Fruit fly (Drosophila melanogaster) whole organism, pupa: ENCODE results near the gene beta-Man.

Experiments
- CG10348 ChIP-seq: fragments of 200-800 bp; sonication (Bioruptor generic); IDR thresholded peaks from 2 replicates; pipeline ENCODE4 v1.3.6; 2022; ENCODE audit warnings: missing biosample characterization, missing genetic modification characterization
- CG12605 ChIP-seq: fragments of 200-800 bp; sonication (Bioruptor generic); IDR thresholded peaks from 2 replicates; pipeline ENCODE4 v1.3.6; 2022; ENCODE audit warnings: missing biosample characterization, missing genetic modification characterization
- CG13204 ChIP-seq: fragments of 200-800 bp; sonication (Bioruptor generic); optimal IDR thresholded peaks from 2 replicates; lab custom pipeline; 2018; ENCODE audit warnings: missing biosample characterization, mild to moderate bottlenecking, missing genetic modification characterization, moderate library complexity
- CG14655 ChIP-seq: fragments of 200-800 bp; sonication (Bioruptor generic); optimal IDR thresholded peaks from 3 replicates; lab custom pipeline; 2017; ENCODE audit warnings: mild to moderate bottlenecking, missing biosample characterization, missing genetic modification reagents, missing genetic modification characterization
- CG15710 ChIP-seq: fragments of 200-800 bp; sonication (Bioruptor generic); optimal IDR thresholded peaks from 2 replicates; lab custom pipeline; 2018; ENCODE audit warnings: missing biosample characterization, mild to moderate bottlenecking, missing genetic modification characterization, moderate library complexity
- CG17806 ChIP-seq: fragments of 200-800 bp; sonication (Bioruptor generic); optimal IDR thresholded peaks from 2 replicates; lab custom pipeline; 2018; ENCODE audit warnings: missing biosample characterization, mild to moderate bottlenecking, missing genetic modification characterization, moderate library complexity
- CG32121 ChIP-seq: fragments of 200-800 bp; sonication (Bioruptor generic); IDR thresholded peaks from 2 replicates; pipeline ENCODE4 v1.3.6; 2022; ENCODE audit warnings: missing biosample characterization, missing genetic modification characterization
- CG34367 ChIP-seq: fragments of 200-800 bp; sonication (Bioruptor generic); optimal IDR thresholded peaks from 2 replicates; lab custom pipeline; 2018; ENCODE audit warnings: missing biosample characterization, mild to moderate bottlenecking, missing genetic modification characterization
- CG4496 ChIP-seq: fragments of 200-800 bp; sonication (Bioruptor generic); IDR thresholded peaks from 3 replicates; pipeline ENCODE4 v1.3.6; 2022; ENCODE audit warnings: missing biosample characterization, missing genetic modification characterization
- CG8159 ChIP-seq: fragments of 200-800 bp; sonication (Bioruptor generic); optimal IDR thresholded peaks from 3 replicates; lab custom pipeline; 2018; ENCODE audit warnings: missing biosample characterization, mild to moderate bottlenecking, missing genetic modification characterization, moderate library complexity
- CG8301 ChIP-seq: fragments of 200-800 bp; sonication (Bioruptor generic); optimal IDR thresholded peaks from 2 replicates; lab custom pipeline; 2018; ENCODE audit warnings: missing biosample characterization, mild to moderate bottlenecking, missing genetic modification characterization
- CG9948 ChIP-seq: fragments of 200-800 bp; sonication (Bioruptor generic); optimal IDR thresholded peaks from 2 replicates; lab custom pipeline; 2018; ENCODE audit warnings: missing biosample characterization, mild to moderate bottlenecking, missing genetic modification characterization, moderate library complexity
- D1 ChIP-seq: fragments of 200-800 bp; sonication (Bioruptor generic); optimal IDR thresholded peaks from 2 replicates; lab custom pipeline; 2018; ENCODE audit warnings: missing biosample characterization, mild to moderate bottlenecking, missing genetic modification characterization, moderate library complexity
- EcR ChIP-seq: fragments of 200-800 bp; sonication (Bioruptor generic); optimal IDR thresholded peaks from 3 replicates; lab custom pipeline; 2019; ENCODE audit warnings: missing biosample characterization, missing genetic modification characterization, mild to moderate bottlenecking, moderate library complexity, missing genetic modification reagents
- Ets98B ChIP-seq: fragments of 200-800 bp; sonication (Bioruptor generic); IDR thresholded peaks from 2 replicates; pipeline ENCODE4 v1.3.6; 2022; ENCODE audit warnings: missing biosample characterization, missing genetic modification characterization
- Pif1A ChIP-seq: fragments of 200-800 bp; sonication (Bioruptor generic); optimal IDR thresholded peaks from 3 replicates; lab custom pipeline; 2016; ENCODE audit warnings: missing biosample characterization, missing genetic modification characterization
- Pif1B ChIP-seq: fragments of 200-800 bp; sonication (Bioruptor generic); optimal IDR thresholded peaks from 3 replicates; lab custom pipeline; 2016; ENCODE audit warnings: missing biosample characterization, missing genetic modification characterization
- Snoo ChIP-seq: fragments of 200-800 bp; sonication (Bioruptor generic); optimal IDR thresholded peaks from 3 replicates; lab custom pipeline; 2017; ENCODE audit warnings: missing biosample characterization, mild to moderate bottlenecking, missing genetic modification characterization, inconsistent platforms
- fd96Ca ChIP-seq: fragments of 200-800 bp; sonication (Bioruptor generic); IDR thresholded peaks from 3 replicates; pipeline ENCODE4 v1.3.6; 2022; ENCODE audit warnings: missing biosample characterization, missing genetic modification characterization
- gl ChIP-seq: fragments of 200-800 bp; sonication (Bioruptor generic); optimal IDR thresholded peaks from 2 replicates; lab custom pipeline; 2018; ENCODE audit warnings: missing biosample characterization, mild to moderate bottlenecking, missing genetic modification characterization
- rn ChIP-seq: fragments of 200-800 bp; sonication (Bioruptor generic); IDR thresholded peaks from 2 replicates; pipeline ENCODE4 v1.3.6; 2022; ENCODE audit warnings: missing biosample characterization, missing genetic modification characterization

beta-Man gene

DNA sequence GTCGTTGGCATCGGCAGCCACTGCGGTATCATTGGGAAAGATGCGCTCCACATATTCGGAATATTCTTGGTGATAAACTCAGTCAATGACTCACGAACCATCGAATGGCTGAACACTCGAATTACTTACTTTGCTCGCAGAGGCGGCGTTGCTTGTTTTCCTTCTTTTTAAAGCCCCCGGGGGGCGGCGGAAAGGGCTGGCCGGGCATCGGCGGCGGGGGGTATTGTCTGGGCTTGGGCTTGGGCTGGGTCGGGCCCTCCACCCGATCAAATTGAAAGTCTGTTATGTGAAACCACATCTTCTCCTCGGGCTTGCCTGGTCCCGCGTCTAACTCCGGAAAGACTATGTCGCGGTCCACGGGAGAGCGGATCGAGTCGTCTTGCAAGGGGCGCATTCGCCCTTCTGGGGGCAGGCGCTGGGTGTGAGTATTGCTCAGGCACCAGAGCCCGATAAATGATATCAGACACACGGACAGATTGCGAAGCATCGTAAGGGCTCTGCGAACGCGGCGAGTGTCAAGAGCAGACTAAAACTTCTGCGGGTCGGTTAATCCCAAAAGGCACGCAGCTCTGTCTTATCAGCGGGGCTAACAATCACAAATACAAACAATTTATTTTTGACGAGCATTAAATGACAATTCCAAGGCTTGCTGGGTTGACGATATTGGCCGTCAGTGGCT is 45.3 kb downstream of the beta-Man start, which contains the start of gene CG14642:
TSS of gene CG14642 (minus strand) at position 509 of the 679 bp plus-strand sequence.
- no peak for TF ChIP-seq EcR (GFP tag; lab: Kevin White, UChicago)
- TF ChIP-seq Pif1B (GFP tag; lab: Kevin White, UChicago), result no peak
- no peak for TF ChIP-seq Snoo
- TF ChIP-seq D1 (tag; lab: Kevin White, UChicago), result no peak

- peak; percentile 49 for TF ChIP-seq CG8159 (tag; lab: Kevin White, UChicago)
- peak; percentile 7 for TF ChIP-seq Pif1A
- TF ChIP-seq D1 (tag; lab: Kevin White, UChicago), result no peak
Observed at dm6 chr3R:4243096-4243940, 46.3 kb downstream of the beta-Man start, which contains the start of gene CG34305. CG34305 (minus strand) TSS chr3R:4243146.

DNA sequence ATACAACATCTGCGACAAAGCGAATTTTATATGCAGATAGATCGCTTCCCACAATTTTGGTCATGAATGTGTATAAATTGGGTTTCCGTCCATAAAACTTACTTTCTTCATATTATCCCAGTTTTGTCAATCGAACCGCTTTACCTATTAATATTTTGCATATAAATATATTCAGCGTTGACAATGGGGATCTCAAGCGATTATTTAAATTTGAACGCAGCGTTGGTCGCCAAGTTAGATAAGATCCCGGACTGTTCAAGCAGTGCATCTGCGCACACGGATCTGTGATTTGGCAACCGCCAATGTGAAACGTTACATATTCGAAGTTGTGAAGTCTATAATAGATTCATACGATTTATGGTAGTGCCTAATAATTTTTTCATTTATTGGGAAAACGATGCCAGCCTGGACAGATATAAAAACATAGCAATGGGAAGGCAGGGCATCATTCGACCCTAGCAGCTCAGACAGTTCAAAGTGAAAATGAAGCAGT is 49.6 kb downstream of the beta-Man start, which contains the start of gene TwdlF:
TSS of gene TwdlF (plus strand) at position 443 of the 493 bp plus-strand sequence.
- TF ChIP-seq CG15710 (tag; lab: Kevin White, UChicago) (no peak), CG14655 (no peak), CG12605 (no peak), CG9948 (tag; lab: Kevin White, UChicago) (no peak), EcR (GFP tag; lab: Kevin White, UChicago) (no peak), CG32121 (GFP tag; lab: Robert Waterston, UW) (no peak), CG17806 (tag; lab: Kevin White, UChicago) (no peak), CG13204 (no peak), CG8159 (tag; lab: Kevin White, UChicago) (no peak), gl (tag; lab: Kevin White, UChicago) (no peak), CG4496 (no peak), rn (GFP tag; lab: Robert Waterston, UW) (no peak), fd96Ca (GFP tag; lab: Robert Waterston, UW) (no peak), Snoo (no peak), CG8301 (tag; lab: Kevin White, UChicago) (no peak), CG34367 (tag; lab: Kevin White, UChicago) (no peak), Pif1B (GFP tag; lab: Kevin White, UChicago) (no peak), D1 (tag; lab: Kevin White, UChicago) (no peak), Ets98B (GFP tag; lab: Robert Waterston, UW) (no peak)

DNA sequence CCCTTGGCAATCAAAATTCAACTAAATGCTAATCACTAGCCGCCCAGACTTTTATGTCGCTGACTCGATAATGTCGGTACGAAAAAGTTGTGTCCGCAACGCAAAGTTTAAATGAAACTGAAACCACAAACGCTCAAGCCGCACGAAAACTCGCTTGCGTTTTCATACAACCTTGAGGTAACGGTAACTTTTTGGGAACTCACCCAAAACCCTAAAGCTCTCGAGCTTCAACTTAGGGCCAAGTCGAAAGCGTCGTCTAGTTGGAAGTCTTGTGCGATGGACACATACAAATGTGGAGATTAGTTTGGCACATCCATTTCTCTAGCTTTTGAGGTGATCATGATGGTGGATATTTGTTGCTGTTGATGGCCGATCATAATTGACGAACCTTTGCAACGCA is 52.9 kb downstream of the beta-Man start:
- TF ChIP-seq CG10348 (GFP tag; lab: Robert Waterston, UW) (no peak), CG32121 (GFP tag; lab: Robert Waterston, UW) (no peak), CG14655 (no peak), gl (tag; lab: Kevin White, UChicago) (no peak), Snoo (no peak), D1 (tag; lab: Kevin White, UChicago) (no peak), CG12605 (no peak), fd96Ca (GFP tag; lab: Robert Waterston, UW) (no peak), CG13204 (no peak), CG15710 (tag; lab: Kevin White, UChicago) (no peak), CG34367 (tag; lab: Kevin White, UChicago) (no peak), EcR (GFP tag; lab: Kevin White, UChicago) (no peak), CG4496 (no peak), rn (GFP tag; lab: Robert Waterston, UW) (no peak), CG8301 (tag; lab: Kevin White, UChicago) (no peak)

- no peak for TF ChIP-seq Pif1A
- no peak for TF ChIP-seq CG34367 (tag; lab: Kevin White, UChicago)
- no peak for TF ChIP-seq CG8159 (tag; lab: Kevin White, UChicago)
- no peak for TF ChIP-seq CG14655
- no peak for TF ChIP-seq rn (GFP tag; lab: Robert Waterston, UW)
- TF ChIP-seq gl (tag; lab: Kevin White, UChicago), result no peak
Observed at dm6 chr3R:4251241-4251640, 54.2 kb downstream of the beta-Man start, which contains the start of gene TwdlG. TwdlG (minus strand) TSS chr3R:4251341.

DNA sequence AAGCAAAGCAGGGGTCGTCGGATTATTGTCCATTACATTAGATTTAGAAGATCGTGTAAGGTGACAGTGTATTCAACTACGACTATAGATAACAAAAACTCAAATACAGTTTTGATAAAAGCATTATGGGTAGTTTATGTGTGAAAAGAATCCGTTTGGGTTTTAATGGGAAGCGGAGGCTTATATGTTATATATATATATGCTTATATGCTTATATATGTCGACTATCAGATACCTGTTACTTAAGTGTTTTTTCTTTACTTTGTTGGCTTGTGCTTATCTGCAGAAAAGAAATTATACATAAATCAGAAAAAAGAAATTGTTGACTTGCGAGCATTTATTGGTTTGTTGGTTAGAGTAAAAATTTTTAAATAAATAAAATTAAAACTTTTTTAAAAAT is 55.9 kb downstream of the beta-Man start, which contains the start of gene CG14644:
TSS of gene CG14644 (minus strand) at position 101 of the 400 bp plus-strand sequence.
- TF ChIP-seq Ets98B (GFP tag; lab: Robert Waterston, UW) (no peak), CG13204 (no peak)
